Worm (Caenorhabditis elegans): ENCODE results near the gene nhr-230.

Gene nhr-230

DNA sequence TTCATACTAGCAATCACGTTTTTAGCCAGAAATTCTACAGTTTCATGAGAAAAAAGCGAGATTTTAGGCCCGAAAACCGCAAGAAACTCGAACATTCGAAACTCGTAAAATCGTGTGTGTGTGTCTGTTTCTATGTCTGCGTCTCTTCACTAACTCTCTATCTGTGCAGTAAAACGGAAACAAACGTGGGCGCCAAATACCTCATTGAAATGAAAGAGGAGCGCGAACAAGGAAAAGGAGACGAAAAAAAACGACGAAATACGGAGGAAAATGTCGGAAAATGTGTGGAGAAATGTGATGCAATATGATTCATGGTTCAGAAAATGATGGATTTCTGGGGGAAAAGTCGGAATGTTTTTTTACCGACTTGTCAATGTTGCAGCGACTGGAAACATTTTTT lies 21.9 kb downstream of the nhr-230 start:
- TF ChIP-seq unc-62 (GFP tag; optimal IDR thresholded peaks at IDR 0.05): no peak
- TF ChIP-seq mbf-1 (tag; optimal IDR thresholded peaks at IDR 0.05): no peak
- TF ChIP-seq crh-2 (tag; optimal IDR thresholded peaks at IDR 0.05): peak; percentile 78
- peak; percentile 37 for TF ChIP-seq C34F6.9 (tag; optimal IDR thresholded peaks at IDR 0.05)
- peak; percentile 7 for TF ChIP-seq lin-13 (GFP tag; optimal IDR thresholded peaks at IDR 0.05)
- TF ChIP-seq lsy-2 (tag; optimal IDR thresholded peaks at IDR 0.05): peak in 1 of 2 experiments; percentile 42
- TF ChIP-seq gmeb-1 (tag; optimal IDR thresholded peaks at IDR 0.05): peak; percentile 28
- peak; percentile 64 for TF ChIP-seq nhr-129 (tag; optimal IDR thresholded peaks at IDR 0.05)
- TF ChIP-seq fos-1 (tag; optimal IDR thresholded peaks at IDR 0.05): peak; percentile 65
- peak; percentile 28 for TF ChIP-seq unc-55 (GFP tag; optimal IDR thresholded peaks at IDR 0.05)

DNA sequence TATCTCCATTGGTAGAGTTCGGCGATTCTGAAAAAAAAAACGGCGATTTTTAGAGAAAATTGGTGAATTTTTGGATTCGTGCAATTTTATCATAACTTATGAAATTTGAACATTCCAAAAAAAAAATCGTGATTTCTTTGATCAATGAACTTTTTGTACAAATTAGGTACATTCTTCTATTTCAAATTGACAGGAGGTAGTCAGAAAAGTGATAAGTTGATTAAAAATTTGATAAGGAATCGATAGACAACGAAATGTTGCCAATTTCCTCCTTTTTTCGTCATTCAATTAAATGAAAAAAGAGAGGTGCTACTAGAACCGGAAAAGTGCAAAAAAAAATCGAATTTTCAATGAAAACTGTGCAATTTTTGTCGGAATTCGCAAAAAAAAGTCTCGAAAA lies 24.4 kb downstream of the nhr-230 start:
- TF ChIP-seq lin-11 (tag; optimal IDR thresholded peaks at IDR 0.05): no peak
- peak; percentile 56 for TF ChIP-seq fos-1 (tag; optimal IDR thresholded peaks at IDR 0.05)

- TF ChIP-seq nhr-10 (tag; optimal IDR thresholded peaks at IDR 0.05): no peak
- TF ChIP-seq alr-1 (tag; optimal IDR thresholded peaks at IDR 0.05): no peak
- TF ChIP-seq crh-2 (tag; optimal IDR thresholded peaks at IDR 0.05): no peak
- no peak for TF ChIP-seq nhr-6 (tag; optimal IDR thresholded peaks at IDR 0.05)
- no peak for TF ChIP-seq nhr-11 (tag; optimal IDR thresholded peaks at IDR 0.05)
- TF ChIP-seq lin-13 (GFP tag; optimal IDR thresholded peaks at IDR 0.05): no peak
- no peak for TF ChIP-seq zag-1 (tag; optimal IDR thresholded peaks at IDR 0.05)
- no peak for TF ChIP-seq sem-4 (tag; optimal IDR thresholded peaks at IDR 0.05)
- TF ChIP-seq unc-62 (GFP tag; optimal IDR thresholded peaks at IDR 0.05): no peak
- no peak for TF ChIP-seq nhr-129 (tag; optimal IDR thresholded peaks at IDR 0.05)
- no peak for TF ChIP-seq nhr-23 (tag; optimal IDR thresholded peaks at IDR 0.05)
- TF ChIP-seq aly-2 (tag; optimal IDR thresholded peaks at IDR 0.05): no peak
- TF ChIP-seq sma-9 (GFP tag; optimal IDR thresholded peaks at IDR 0.05): no peak
- no peak for TF ChIP-seq sma-9 (tag; optimal IDR thresholded peaks at IDR 0.05)
- no peak for TF ChIP-seq dmd-4 (tag; optimal IDR thresholded peaks at IDR 0.05)
- no peak for TF ChIP-seq mab-5 (tag; optimal IDR thresholded peaks at IDR 0.05)
- no peak for TF ChIP-seq elt-3 (tag; optimal IDR thresholded peaks at IDR 0.05)
- no peak for TF ChIP-seq blmp-1 (tag; optimal IDR thresholded peaks at IDR 0.05; ENCODE audit: insufficient read depth)
- no peak for TF ChIP-seq nhr-237 (tag; optimal IDR thresholded peaks at IDR 0.05)
Measured at ce11 chrV:18873833-18874232, 27.3 kb downstream of the nhr-230 start, which contains the start of gene ceh-51. TSS of gene ceh-51 (plus strand) at chrV:18874133.

DNA sequence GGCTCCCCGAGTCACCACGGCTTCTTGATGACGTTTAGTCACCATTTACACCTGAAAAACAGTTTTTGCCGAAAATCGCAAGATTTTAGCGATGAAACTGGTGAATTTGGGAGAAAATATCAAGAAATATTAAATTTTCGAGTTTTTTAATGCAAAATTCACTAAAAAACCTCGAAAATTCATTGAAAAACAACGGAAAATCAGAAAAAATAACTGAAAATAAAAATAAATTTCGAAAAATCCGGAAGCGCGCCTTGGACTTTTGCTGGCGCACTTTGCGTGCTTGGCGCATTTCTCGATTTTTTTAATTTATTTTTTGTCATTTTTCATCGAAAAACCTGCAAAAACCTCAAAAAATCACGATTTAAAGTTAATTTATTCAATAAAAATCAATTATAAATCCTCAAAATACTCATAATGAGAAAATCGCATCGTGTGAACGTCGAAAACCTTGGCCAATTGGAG lies 48.4 kb downstream of the nhr-230 start, which contains the start of gene emb-4:
Gene emb-4 (minus strand): TSS at position 51 of the 465 bp plus-strand sequence.
- no peak for TF ChIP-seq elt-1 (tag; optimal IDR thresholded peaks at IDR 0.05)
- peak; percentile 55 to 71 for TF ChIP-seq lsy-2 (tag; optimal IDR thresholded peaks at IDR 0.05)
- peak; percentile 79 for TF ChIP-seq gmeb-1 (tag; optimal IDR thresholded peaks at IDR 0.05)
- peak; percentile 66 for TF ChIP-seq C34F6.9 (tag; optimal IDR thresholded peaks at IDR 0.05)
- no peak for TF ChIP-seq mbf-1 (tag; optimal IDR thresholded peaks at IDR 0.05)
- peak; percentile 12 for TF ChIP-seq nhr-21 (tag; optimal IDR thresholded peaks at IDR 0.05)
- TF ChIP-seq unc-55 (GFP tag; optimal IDR thresholded peaks at IDR 0.05): peak; percentile 48
- peak; percentile 10 for TF ChIP-seq R02D3.7 (tag; optimal IDR thresholded peaks at IDR 0.05)
- TF ChIP-seq sma-3 (GFP tag; optimal IDR thresholded peaks at IDR 0.05): peak; percentile 17
- no peak for TF ChIP-seq nhr-10 (tag; optimal IDR thresholded peaks at IDR 0.05)
- TF ChIP-seq crh-2 (tag; optimal IDR thresholded peaks at IDR 0.05): peak; percentile 15
- TF ChIP-seq lin-13 (GFP tag; optimal IDR thresholded peaks at IDR 0.05): peak; percentile 54

- no peak for TF ChIP-seq nhr-77 (tag; optimal IDR thresholded peaks at IDR 0.05)
- no peak for TF ChIP-seq lin-13 (GFP tag; optimal IDR thresholded peaks at IDR 0.05)
- TF ChIP-seq C34F6.9 (tag; optimal IDR thresholded peaks at IDR 0.05): no peak
- TF ChIP-seq blmp-1 (tag; optimal IDR thresholded peaks at IDR 0.05; ENCODE audit: insufficient read depth): no peak
- no peak for TF ChIP-seq lin-39 (tag; optimal IDR thresholded peaks at IDR 0.05)
- TF ChIP-seq ztf-1 (GFP tag; conservative IDR thresholded peaks at IDR 0.05): no peak
- no peak for TF ChIP-seq alr-1 (tag; optimal IDR thresholded peaks at IDR 0.05)
Measured at ce11 chrV:18900437-18900836, 53.9 kb downstream of the nhr-230 start, which contains the start of gene nhr-243. TSS of gene nhr-243 (minus strand) at chrV:18900537.

Measured in whole organism, L2 larva.